Fruit fly (Drosophila melanogaster) whole organism, embryonic: Measurements from ENCODE around the gene Rbp.

Source experiments
- Abd-B ChIP-seq: fragments of 200-800 bp; sonication (Bioruptor generic); optimal IDR thresholded peaks from 2 replicates; lab custom pipeline; 2018; ENCODE audit warnings: missing biosample characterization, mild to moderate bottlenecking, missing genetic modification characterization, moderate library complexity
- B-H2 ChIP-seq: fragments of 200-800 bp; sonication (Bioruptor generic); optimal IDR thresholded peaks from 2 replicates; lab custom pipeline; 2018; ENCODE audit warnings: missing biosample characterization, mild to moderate bottlenecking, missing genetic modification characterization
- BEAF-32 ChIP-seq: fragments of 200-800 bp; sonication (Bioruptor generic); optimal IDR thresholded peaks from 3 replicates; lab custom pipeline; 2017; ENCODE audit warnings: missing biosample characterization, missing genetic modification characterization, mild to moderate bottlenecking, moderate library complexity, missing genetic modification reagents
- CG10267 ChIP-seq: fragments of 200-800 bp; sonication (Bioruptor generic); optimal IDR thresholded peaks from 2 replicates; lab custom pipeline; 2018; ENCODE audit warnings: missing biosample characterization, mild to moderate bottlenecking, missing genetic modification characterization, moderate library complexity
- CG11504 ChIP-seq: fragments of 200-800 bp; sonication (Bioruptor generic); optimal IDR thresholded peaks from 3 replicates; lab custom pipeline; 2019; ENCODE audit warnings: missing biosample characterization, mild to moderate bottlenecking, missing genetic modification characterization, moderate library complexity
- CG12155 ChIP-seq: fragments of 200-800 bp; sonication (Bioruptor generic); optimal IDR thresholded peaks from 3 replicates; lab custom pipeline; 2016; ENCODE audit warnings: missing biosample characterization, missing genetic modification characterization
- CG12219 ChIP-seq: fragments of 200-800 bp; sonication (Bioruptor generic); optimal IDR thresholded peaks from 3 replicates; lab custom pipeline; 2018; ENCODE audit warnings: missing biosample characterization, mild to moderate bottlenecking, missing genetic modification characterization
- CG12659 ChIP-seq: fragments of 200-800 bp; sonication (Bioruptor generic); optimal IDR thresholded peaks from 3 replicates; lab custom pipeline; 2017; ENCODE audit warnings: mild to moderate bottlenecking, missing biosample characterization, missing genetic modification reagents, missing genetic modification characterization
- CG13287 ChIP-seq: fragments of 200-800 bp; sonication (Bioruptor generic); IDR thresholded peaks from 2 replicates; pipeline ENCODE4 v1.3.6; 2022; ENCODE audit warnings: missing biosample characterization, missing genetic modification characterization; ENCODE audit not compliant: partially characterized antibody
- CG14441 ChIP-seq: fragments of 200-800 bp; sonication (Bioruptor generic); IDR thresholded peaks from 2 replicates; pipeline ENCODE4 v1.3.6; 2022; ENCODE audit warnings: missing biosample characterization, missing genetic modification characterization
- CG15011 ChIP-seq: fragments of 200-800 bp; sonication (Bioruptor generic); optimal IDR thresholded peaks from 3 replicates; lab custom pipeline; 2018; ENCODE audit warnings: missing biosample characterization, mild to moderate bottlenecking, missing genetic modification characterization
- CG1529 ChIP-seq: fragments of 200-800 bp; sonication (Bioruptor generic); optimal IDR thresholded peaks from 3 replicates; lab custom pipeline; 2018; ENCODE audit warnings: missing biosample characterization, missing genetic modification characterization
- CG15514 ChIP-seq: fragments of 200-800 bp; sonication (Bioruptor generic); optimal IDR thresholded peaks from 3 replicates; lab custom pipeline; 2017; ENCODE audit warnings: missing biosample characterization, missing genetic modification characterization, mild to moderate bottlenecking, moderate library complexity, missing genetic modification reagents
- CG2116 ChIP-seq: fragments of 200-800 bp; sonication (Bioruptor generic); optimal IDR thresholded peaks from 3 replicates; lab custom pipeline; 2018; ENCODE audit warnings: missing biosample characterization, mild to moderate bottlenecking, missing genetic modification characterization
- CG2712 ChIP-seq: fragments of 200-800 bp; optimal IDR thresholded peaks from 3 replicates; lab custom pipeline; 2019; ENCODE audit warnings: missing biosample characterization, mild to moderate bottlenecking, missing genetic modification characterization, moderate library complexity
- CG3065 ChIP-seq: fragments of 200-800 bp; sonication (Bioruptor generic); optimal IDR thresholded peaks from 2 replicates; lab custom pipeline; 2016; ENCODE audit warnings: missing biosample characterization, missing genetic modification characterization
- CG32767 ChIP-seq: fragments of 200-800 bp; sonication (Bioruptor generic); IDR thresholded peaks from 2 replicates; pipeline ENCODE4 v1.3.6; 2022; ENCODE audit warnings: missing biosample characterization, missing genetic modification characterization
- CG3847 ChIP-seq: fragments of 200-800 bp; sonication (Bioruptor generic); IDR thresholded peaks from 2 replicates; pipeline ENCODE4 v1.3.6; 2022; ENCODE audit warnings: missing biosample characterization, missing genetic modification characterization
- CG4617 ChIP-seq: fragments of 200-800 bp; sonication (Bioruptor generic); optimal IDR thresholded peaks from 3 replicates; lab custom pipeline; 2016; ENCODE audit warnings: missing biosample characterization, missing genetic modification characterization, borderline replicate concordance
- CG7987 ChIP-seq: fragments of 200-800 bp; sonication (Bioruptor generic); optimal IDR thresholded peaks from 2 replicates; lab custom pipeline; 2018; ENCODE audit warnings: missing biosample characterization, mild to moderate bottlenecking, missing genetic modification characterization, moderate library complexity
- CG8944 ChIP-seq: fragments of 200-800 bp; sonication (Bioruptor generic); optimal IDR thresholded peaks from 3 replicates; lab custom pipeline; 2016; ENCODE audit warnings: missing biosample characterization, missing genetic modification characterization
- CkIIα-i1 ChIP-seq: fragments of 200-800 bp; sonication (Bioruptor generic); IDR thresholded peaks from 2 replicates; pipeline ENCODE4 v1.3.6; 2022; ENCODE audit warnings: missing biosample characterization, missing genetic modification characterization
- E2f2 ChIP-seq: fragments of 200-800 bp; sonication (Bioruptor generic); IDR thresholded peaks from 2 replicates; pipeline ENCODE4 v1.3.6; 2022; ENCODE audit warnings: missing biosample characterization, missing genetic modification characterization
- ERR ChIP-seq: fragments of 200-800 bp; sonication (Bioruptor generic); optimal IDR thresholded peaks from 2 replicates; lab custom pipeline; 2016; ENCODE audit warnings: missing biosample characterization, missing genetic modification characterization
- Fer1 ChIP-seq: fragments of 200-800 bp; sonication (Bioruptor generic); optimal IDR thresholded peaks from 2 replicates; lab custom pipeline; 2017; ENCODE audit warnings: missing biosample characterization, mild to moderate bottlenecking, missing genetic modification characterization
- Hr78 ChIP-seq, 2 experiments: fragments of 200-800 bp in 1 of 2; fragments of >200 bp in 1 of 2; sonication (Bioruptor generic) in 1 of 2; optimal IDR thresholded peaks; 2 replicates each; lab custom pipeline; 2017 to 2019; ENCODE audit warnings: missing biosample characterization in 2 of 2, missing genetic modification characterization in 2 of 2, mild to moderate bottlenecking in 1 of 2, moderate library complexity in 1 of 2
- Jarid2 ChIP-seq: fragments of 200-800 bp; sonication (Bioruptor generic); optimal IDR thresholded peaks from 3 replicates; lab custom pipeline; 2017; ENCODE audit warnings: mild to moderate bottlenecking, missing biosample characterization, missing genetic modification reagents, missing genetic modification characterization
- Lpt ChIP-seq: fragments of >200 bp; optimal IDR thresholded peaks from 2 replicates; lab custom pipeline; 2018; ENCODE audit warnings: missing biosample characterization, missing genetic modification characterization
- Nf-YA ChIP-seq: fragments of 200-800 bp; sonication (Bioruptor generic); IDR thresholded peaks from 2 replicates; pipeline ENCODE4 v1.3.6; 2022; ENCODE audit warnings: missing biosample characterization, missing genetic modification characterization
- Opbp ChIP-seq: fragments of 200-800 bp; sonication (Bioruptor generic); IDR thresholded peaks from 3 replicates; pipeline ENCODE4 v1.3.6; 2022; ENCODE audit warnings: missing biosample characterization, missing genetic modification characterization; ENCODE audit not compliant: partially characterized antibody
- Optix ChIP-seq: fragments of 200-800 bp; sonication (Bioruptor generic); IDR thresholded peaks from 3 replicates; pipeline ENCODE4 v1.3.6; 2022; ENCODE audit warnings: missing biosample characterization, missing genetic modification characterization
- Xbp1 ChIP-seq: fragments of 200-800 bp; sonication (Bioruptor generic); optimal IDR thresholded peaks from 3 replicates; lab custom pipeline; 2016; ENCODE audit warnings: missing biosample characterization, mild to moderate bottlenecking, missing genetic modification characterization
- bcd ChIP-seq: fragments of 200-800 bp; sonication (Bioruptor generic); optimal IDR thresholded peaks from 2 replicates; lab custom pipeline; 2017; ENCODE audit warnings: missing biosample characterization, mild to moderate bottlenecking, missing genetic modification characterization
- corto ChIP-seq: fragments of 200-800 bp; sonication (Bioruptor generic); optimal IDR thresholded peaks from 2 replicates; lab custom pipeline; 2016; ENCODE audit warnings: missing biosample characterization, mild to moderate bottlenecking, missing genetic modification characterization, moderate library complexity
- croc ChIP-seq: fragments of 200-800 bp; sonication (Bioruptor generic); conservative IDR thresholded peaks from 3 replicates; pipeline ENCODE4 v1.3.6; 2022; ENCODE audit warnings: missing biosample characterization, missing genetic modification characterization
- crp ChIP-seq, 2 experiments: fragments of 200-800 bp; sonication (Bioruptor generic); optimal IDR thresholded peaks; 2 replicates in 1 of 2; 3 replicates in 1 of 2; lab custom pipeline; 2017; ENCODE audit warnings: missing biosample characterization in 2 of 2, missing genetic modification characterization in 2 of 2, mild to moderate bottlenecking in 1 of 2, moderate library complexity in 1 of 2
- danr ChIP-seq: fragments of 200-800 bp; sonication (Bioruptor generic); IDR thresholded peaks from 2 replicates; pipeline ENCODE4 v1.3.6; 2022; ENCODE audit warnings: missing biosample characterization, missing genetic modification characterization
- disco-r ChIP-seq: fragments of 200-800 bp; sonication (Bioruptor generic); optimal IDR thresholded peaks from 2 replicates; lab custom pipeline; 2016; ENCODE audit warnings: missing biosample characterization, missing genetic modification characterization
- dmrt11E ChIP-seq: fragments of 200-800 bp; sonication (Bioruptor generic); optimal IDR thresholded peaks from 3 replicates; lab custom pipeline; 2018; ENCODE audit warnings: missing biosample characterization, mild to moderate bottlenecking, missing genetic modification characterization, moderate library complexity
- exex ChIP-seq: fragments of 200-800 bp; sonication (Bioruptor generic); optimal IDR thresholded peaks from 4 replicates; lab custom pipeline; 2018; ENCODE audit warnings: missing biosample characterization, mild to moderate bottlenecking, missing genetic modification characterization, moderate library complexity
- fd96Cb ChIP-seq: fragments of 200-800 bp; sonication (Bioruptor generic); optimal IDR thresholded peaks from 2 replicates; lab custom pipeline; 2018; ENCODE audit warnings: missing biosample characterization, mild to moderate bottlenecking, missing genetic modification characterization, moderate library complexity
- ftz-f1 ChIP-seq: fragments of 200-800 bp; sonication (Bioruptor generic); optimal IDR thresholded peaks from 2 replicates; lab custom pipeline; 2016; ENCODE audit warnings: missing biosample characterization, missing genetic modification characterization
- gce ChIP-seq: fragments of 200-800 bp; sonication (Bioruptor generic); IDR thresholded peaks from 3 replicates; pipeline ENCODE4 v1.3.6; 2022; ENCODE audit warnings: missing biosample characterization, missing genetic modification characterization
- lola ChIP-seq, 3 experiments: fragments of >200 bp in 2 of 3; fragments of 200-800 bp in 1 of 3; sonication (Bioruptor generic) in 1 of 3; optimal IDR thresholded peaks; 2 replicates each; lab custom pipeline; 2017 to 2019; ENCODE audit warnings: missing biosample characterization in 3 of 3, missing genetic modification characterization in 3 of 3, mild to moderate bottlenecking in 1 of 3, moderate library complexity in 1 of 3
- nerfin-2 ChIP-seq: fragments of 200-800 bp; sonication (Bioruptor generic); IDR thresholded peaks from 2 replicates; pipeline ENCODE4 v1.3.6; 2022; ENCODE audit warnings: missing biosample characterization, missing genetic modification characterization; ENCODE audit not compliant: partially characterized antibody
- oc ChIP-seq: fragments of 200-800 bp; sonication (Bioruptor generic); optimal IDR thresholded peaks from 2 replicates; lab custom pipeline; 2018; ENCODE audit warnings: missing biosample characterization, mild to moderate bottlenecking, missing genetic modification characterization, moderate library complexity
- pita ChIP-seq: fragments of 200-800 bp; sonication (Bioruptor generic); optimal IDR thresholded peaks from 2 replicates; lab custom pipeline; 2017; ENCODE audit warnings: missing biosample characterization, mild to moderate bottlenecking, missing genetic modification characterization
- wor ChIP-seq: fragments of 200-800 bp; sonication (Bioruptor generic); IDR thresholded peaks from 2 replicates; pipeline ENCODE4 v1.3.6; 2022; ENCODE audit warnings: missing biosample characterization, missing genetic modification characterization
- zfh1 ChIP-seq: fragments of 200-800 bp; sonication (Bioruptor generic); IDR thresholded peaks from 3 replicates; pipeline ENCODE4 v1.3.6; 2022; ENCODE audit warnings: missing biosample characterization, missing genetic modification characterization
- zfh2 ChIP-seq: fragments of 200-800 bp; sonication (Bioruptor generic); optimal IDR thresholded peaks from 2 replicates; lab custom pipeline; 2016; ENCODE audit warnings: missing biosample characterization, missing genetic modification characterization

Rbp gene

DNA sequence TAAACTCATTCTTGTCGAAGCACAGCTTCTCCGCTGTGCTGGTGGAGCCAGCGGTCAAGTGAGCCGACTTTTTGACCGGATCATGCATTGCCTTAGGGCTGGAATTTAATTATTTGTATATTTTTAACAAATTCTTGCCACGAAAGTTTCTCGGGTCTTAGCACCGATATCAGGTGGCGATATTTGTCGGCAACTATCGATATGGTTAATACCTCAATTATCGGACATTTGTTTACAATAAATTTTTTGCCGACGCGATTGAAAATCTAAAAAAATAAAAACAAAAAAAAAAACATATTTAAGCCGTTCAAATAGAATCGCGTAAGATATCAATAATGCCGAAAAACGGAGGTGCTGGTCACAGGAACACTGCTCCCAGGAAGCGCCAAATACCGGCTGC, 12.9 kb upstream of the Rbp start, which contains the start of the genes Cog2 and Trax (continued):
- no peak for TF ChIP-seq oc
- no peak for TF ChIP-seq CG15514 (GFP tag; lab: Kevin White, UChicago)
- TF ChIP-seq CG2116, result peak; percentile 46
- TF ChIP-seq CkIIα-i1 (GFP tag; lab: Robert Waterston, UW), result no peak
- no peak for TF ChIP-seq wor
- TF ChIP-seq crp (GFP tag; optimal IDR thresholded peaks at IDR 0.05; lab: Kevin White, UChicago), result no peak
- TF ChIP-seq CG32767 (GFP tag; lab: Robert Waterston, UW), result no peak
- TF ChIP-seq nerfin-2 (GFP tag; lab: Robert Waterston, UW), result peak; percentile 53; the same call in 1 of the 2 replicates
- TF ChIP-seq CG11504 (tag; lab: Kevin White, UChicago), result no peak
- TF ChIP-seq Hr78 (GFP tag; optimal IDR thresholded peaks at IDR 0.05; lab: Kevin White, UChicago), result no peak
- no peak for TF ChIP-seq Nf-YA (GFP tag; lab: Robert Waterston, UW)
- no peak for TF ChIP-seq ERR (GFP tag; lab: Kevin White, UChicago)
- no peak for TF ChIP-seq B-H2 (GFP tag; lab: Kevin White, UChicago)
- no peak for TF ChIP-seq CG3847 (GFP tag; lab: Robert Waterston, UW)
- no peak for TF ChIP-seq Optix (GFP tag; lab: Robert Waterston, UW)
- TF ChIP-seq CG3065 (GFP tag; lab: Kevin White, UChicago), result no peak
- TF ChIP-seq zfh1 (GFP tag; lab: Robert Waterston, UW), result no peak
- no peak for TF ChIP-seq bcd
- TF ChIP-seq croc (GFP tag; lab: Robert Waterston, UW), result no peak
- peak; percentile 49 for TF ChIP-seq CG4617 (GFP tag; lab: Kevin White, UChicago)
- TF ChIP-seq gce (GFP tag; lab: Robert Waterston, UW), result no peak
- TF ChIP-seq Jarid2 (GFP tag; lab: Kevin White, UChicago), result no peak
- no peak for TF ChIP-seq Abd-B (GFP tag; lab: Kevin White, UChicago)
- TF ChIP-seq CG8944 (GFP tag; lab: Kevin White, UChicago), result no peak
- TF ChIP-seq CG12219 (GFP tag; lab: Kevin White, UChicago), result no peak
- no peak for TF ChIP-seq CG2712 (tag; lab: Kevin White, UChicago)
- TF ChIP-seq dmrt11E, result no peak
- TF ChIP-seq lola (GFP tag; optimal IDR thresholded peaks at IDR 0.05; lab: Kevin White, UChicago), result no peak
- no peak for TF ChIP-seq corto
- no peak for TF ChIP-seq CG7987 (GFP tag; lab: Kevin White, UChicago)
- TF ChIP-seq Xbp1 (GFP tag; lab: Kevin White, UChicago), result no peak
- TF ChIP-seq CG10267 (tag; lab: Kevin White, UChicago), result peak; percentile 60
- TF ChIP-seq zfh2 (GFP tag; lab: Kevin White, UChicago), result no peak
- no peak for TF ChIP-seq disco-r
- no peak for TF ChIP-seq CG15011 (GFP tag; lab: Kevin White, UChicago)
- peak; percentile 33; the same call in 1 of the 2 replicates for TF ChIP-seq E2f2
- TF ChIP-seq CG12659 (GFP tag; lab: Kevin White, UChicago), result no peak
- no peak for TF ChIP-seq fd96Cb (tag; lab: Kevin White, UChicago)
- peak; percentile 37 for TF ChIP-seq ftz-f1 (GFP tag; lab: Kevin White, UChicago)
- no peak for TF ChIP-seq danr (GFP tag; lab: Robert Waterston, UW)
- TF ChIP-seq CG1529 (GFP tag; lab: Kevin White, UChicago), result no peak
- TF ChIP-seq CG12155 (GFP tag; lab: Kevin White, UChicago), result no peak
- TF ChIP-seq pita (GFP tag; lab: Kevin White, UChicago), result no peak
- no peak for TF ChIP-seq Lpt (GFP tag; lab: Kevin White, UChicago)
- peak; percentile 73 for TF ChIP-seq BEAF-32
- no peak for TF ChIP-seq CG14441
- peak; percentile 85; the same call in 2 of the 3 replicates for TF ChIP-seq Opbp (GFP tag; lab: Robert Waterston, UW)
- no peak for TF ChIP-seq exex (tag; lab: Kevin White, UChicago)
- TF ChIP-seq CG13287 (GFP tag; lab: Robert Waterston, UW), result peak; percentile 95
- no peak for TF ChIP-seq Fer1 (GFP tag; lab: Kevin White, UChicago)
